Fruit fly (Drosophila melanogaster): ENCODE results near the gene Uch.

The Uch gene

DNA sequence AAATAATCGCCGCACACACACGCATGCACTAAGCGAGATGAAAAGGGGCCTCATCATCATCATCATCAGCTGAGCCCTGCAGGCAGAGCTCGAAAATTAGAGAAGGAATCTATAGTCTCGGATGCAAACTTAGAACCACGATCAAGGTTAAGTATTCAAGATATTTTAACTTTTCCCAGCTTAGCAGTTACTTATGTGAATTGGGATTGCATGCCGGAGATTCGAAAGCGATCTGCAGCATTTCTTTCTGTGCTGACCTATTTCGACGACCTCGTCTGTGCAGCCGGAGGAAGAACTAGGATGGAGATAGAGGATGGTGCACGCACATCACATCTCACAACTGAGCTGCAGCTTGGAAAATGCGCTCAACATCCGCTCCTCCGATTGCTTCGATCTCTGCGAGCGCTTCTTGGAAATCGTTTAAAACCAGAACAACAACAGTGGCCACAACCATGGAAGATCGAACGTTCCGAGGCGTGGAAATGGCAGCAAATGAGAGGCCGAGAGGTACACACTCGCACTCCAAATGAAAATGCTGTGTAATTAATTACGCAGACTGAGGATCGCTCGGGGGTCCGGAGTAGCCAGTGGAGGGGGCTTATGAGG is 31.2 kb downstream of the Uch start (continued):
- TF ChIP-seq Xbp1 (GFP tag; optimal IDR thresholded peaks at IDR 0.05) (peak; percentile 53), Taf1 (GFP tag; IDR thresholded peaks at IDR 0.05) (no peak), CrebB (tag; optimal IDR thresholded peaks at IDR 0.05) (no peak), CG17361 (GFP tag; IDR thresholded peaks at IDR 0.05) (peak; percentile 66; the same call in 2 of the 3 replicates), peb (GFP tag; IDR thresholded peaks at IDR 0.05) (0 out of 2 replicates have a peak, but pooled peaks have one; percentile 25), CG17186 (GFP tag; optimal IDR thresholded peaks at IDR 0.05) (peak; percentile 43), ci (GFP tag; IDR thresholded peaks at IDR 0.05) (peak; percentile 83), CG18764 (GFP tag; optimal IDR thresholded peaks at IDR 0.05) (peak; percentile 35), D (optimal IDR thresholded peaks at IDR 0.05) (no peak), D (GFP tag; optimal IDR thresholded peaks at IDR 0.05) (peak; percentile 67), CG7987 (GFP tag; optimal IDR thresholded peaks at IDR 0.05) (no peak), bowl (GFP tag; IDR thresholded peaks at IDR 0.05) (no peak), CG11560 (tag; IDR thresholded peaks at IDR 0.05) (no peak), amos (GFP tag; IDR thresholded peaks at IDR 0.05; ENCODE audit: partially characterized antibody) (no peak), Atf6 (GFP tag; IDR thresholded peaks at IDR 0.05) (no peak), CG5953 (GFP tag; IDR thresholded peaks at IDR 0.05) (no peak), HLH54F (GFP tag; optimal IDR thresholded peaks at IDR 0.05) (peak; percentile 29), CG9727 (GFP tag; optimal IDR thresholded peaks at IDR 0.05) (peak; percentile 92), Blimp-1 (GFP tag; optimal IDR thresholded peaks at IDR 0.05) (peak; percentile 33), Nf-YB (GFP tag; optimal IDR thresholded peaks at IDR 0.05) (peak; percentile 45), stc (GFP tag; IDR thresholded peaks at IDR 0.05) (no peak), CG4730 (GFP tag; IDR thresholded peaks at IDR 0.05) (peak; percentile 44; the same call in 1 of the 2 replicates), CG7963 (GFP tag; IDR thresholded peaks at IDR 0.05; ENCODE audit: partially characterized antibody) (no peak), CG30431 (GFP tag; optimal IDR thresholded peaks at IDR 0.05) (peak; percentile 85), CG9215 (GFP tag; IDR thresholded peaks at IDR 0.05) (no peak), bigmax (GFP tag; optimal IDR thresholded peaks at IDR 0.05) (no peak), lbe (GFP tag; optimal IDR thresholded peaks at IDR 0.05) (no peak), tio (GFP tag; optimal IDR thresholded peaks at IDR 0.05) (peak; percentile 32), CG6689 (GFP tag; IDR thresholded peaks at IDR 0.05) (peak; percentile 79), CG17829 (tag; optimal IDR thresholded peaks at IDR 0.05) (peak; percentile 85), CG3281 (GFP tag; optimal IDR thresholded peaks at IDR 0.05) (no peak), CG6654 (GFP tag; optimal IDR thresholded peaks at IDR 0.05) (peak; percentile 10), slou (GFP tag; optimal IDR thresholded peaks at IDR 0.05) (no peak), unc-4 (GFP tag; IDR thresholded peaks at IDR 0.05; ENCODE audit: partially characterized antibody) (no peak), CG16863 (GFP tag; optimal IDR thresholded peaks at IDR 0.05) (peak; percentile 59), CG8089 (GFP tag; optimal IDR thresholded peaks at IDR 0.05) (peak; percentile 70), onecut (GFP tag; IDR thresholded peaks at IDR 0.05) (peak; percentile 63), Sox102F (GFP tag; optimal IDR thresholded peaks at IDR 0.05) (no peak), CG11456 (GFP tag; IDR thresholded peaks at IDR 0.05) (no peak), gce (GFP tag; IDR thresholded peaks at IDR 0.05) (no peak), exex (tag; optimal IDR thresholded peaks at IDR 0.05) (no peak), Med (GFP tag) (peak; percentile 85), schlank (tag; optimal IDR thresholded peaks at IDR 0.05) (no peak), psq (GFP tag; optimal IDR thresholded peaks at IDR 0.05) (no peak), CG11696 (GFP tag; IDR thresholded peaks at IDR 0.05) (peak; percentile 99), eyg (GFP tag; optimal IDR thresholded peaks at IDR 0.05) (no peak), Bteb2 (GFP tag; optimal IDR thresholded peaks at IDR 0.05) (no peak), CG10147 (GFP tag; optimal IDR thresholded peaks at IDR 0.05) (no peak), Ptx1 (GFP tag; IDR thresholded peaks at IDR 0.05) (0 out of 2 replicates have a peak, but pooled peaks have one; percentile 10), ewg (GFP tag; optimal IDR thresholded peaks at IDR 0.05) (no peak), zen2 (GFP tag; IDR thresholded peaks at IDR 0.05; ENCODE audit: partially characterized antibody) (no peak)
